Fruit fly (Drosophila melanogaster) whole organism, embryonic: ENCODE measurements around the gene Sfxn2.

ENCODE experiments used
- Abd-B ChIP-seq: fragments of 200-800 bp; sonication (Bioruptor generic); optimal IDR thresholded peaks from 2 replicates; lab custom pipeline; 2018; ENCODE audit warnings: missing biosample characterization, mild to moderate bottlenecking, missing genetic modification characterization, moderate library complexity
- Aef1 ChIP-seq: fragments of 200-800 bp; sonication (Bioruptor generic); IDR thresholded peaks from 3 replicates; pipeline ENCODE4 v1.3.6; 2022; ENCODE audit warnings: missing biosample characterization, missing genetic modification characterization
- CG10321 ChIP-seq: fragments of 200-800 bp; sonication (Bioruptor generic); IDR thresholded peaks from 2 replicates; pipeline ENCODE4 v1.3.6; 2022; ENCODE audit warnings: missing biosample characterization, missing genetic modification characterization
- CG10462 ChIP-seq: fragments of 200-800 bp; sonication (Bioruptor generic); optimal IDR thresholded peaks from 2 replicates; lab custom pipeline; 2016; ENCODE audit warnings: missing biosample characterization, missing genetic modification characterization
- CG10979 ChIP-seq: fragments of 200-800 bp; sonication (Bioruptor generic); optimal IDR thresholded peaks from 2 replicates; lab custom pipeline; 2018; ENCODE audit warnings: missing biosample characterization, mild to moderate bottlenecking, missing genetic modification characterization, moderate library complexity
- CG11456 ChIP-seq: fragments of 200-800 bp; sonication (Bioruptor generic); IDR thresholded peaks from 3 replicates; pipeline ENCODE4 v1.3.6; 2022; ENCODE audit warnings: missing biosample characterization, missing genetic modification characterization
- CG12744 ChIP-seq: fragments of 200-800 bp; sonication (Bioruptor generic); optimal IDR thresholded peaks from 2 replicates; lab custom pipeline; 2016; ENCODE audit warnings: missing biosample characterization, missing genetic modification characterization
- CG12769 ChIP-seq: fragments of 200-800 bp; sonication (Bioruptor generic); optimal IDR thresholded peaks from 2 replicates; lab custom pipeline; 2019; ENCODE audit warnings: missing biosample characterization, mild to moderate bottlenecking, missing genetic modification characterization, moderate library complexity
- CG13894 ChIP-seq: fragments of 200-800 bp; sonication (Bioruptor generic); optimal IDR thresholded peaks from 3 replicates; lab custom pipeline; 2018; ENCODE audit warnings: missing biosample characterization, mild to moderate bottlenecking, missing genetic modification characterization, moderate library complexity
- CG14667 ChIP-seq: fragments of 200-800 bp; sonication (Bioruptor generic); IDR thresholded peaks from 2 replicates; pipeline ENCODE4 v1.3.6; 2022; ENCODE audit warnings: missing biosample characterization, missing genetic modification characterization
- CG15011 ChIP-seq: fragments of 200-800 bp; sonication (Bioruptor generic); optimal IDR thresholded peaks from 3 replicates; lab custom pipeline; 2018; ENCODE audit warnings: missing biosample characterization, mild to moderate bottlenecking, missing genetic modification characterization
- CG2199 ChIP-seq: fragments of 200-800 bp; sonication (Bioruptor generic); IDR thresholded peaks from 3 replicates; pipeline ENCODE4 v1.3.6; 2022; ENCODE audit warnings: missing biosample characterization, missing genetic modification characterization
- CG42726 ChIP-seq: fragments of 200-800 bp; sonication (Bioruptor generic); IDR thresholded peaks from 2 replicates; pipeline ENCODE4 v1.3.6; 2022; ENCODE audit warnings: missing biosample characterization, missing genetic modification characterization; ENCODE audit not compliant: partially characterized antibody
- CG7839 ChIP-seq: fragments of 200-800 bp; sonication (Bioruptor generic); optimal IDR thresholded peaks from 3 replicates; lab custom pipeline; 2018; ENCODE audit warnings: missing biosample characterization, mild to moderate bottlenecking, missing genetic modification characterization, moderate library complexity
- CG9932 ChIP-seq: fragments of 200-800 bp; sonication (Bioruptor generic); IDR thresholded peaks from 2 replicates; pipeline ENCODE4 v1.3.6; 2022; ENCODE audit warnings: missing biosample characterization, missing genetic modification characterization
- Dip3 ChIP-seq: fragments of 200-800 bp; sonication (Bioruptor generic); optimal IDR thresholded peaks from 3 replicates; lab custom pipeline; 2016; ENCODE audit warnings: missing biosample characterization, missing genetic modification characterization
- Hr51 ChIP-seq, 2 experiments: fragments of 200-800 bp; sonication (Bioruptor generic); optimal IDR thresholded peaks; 2 replicates in 1 of 2; 3 replicates in 1 of 2; lab custom pipeline; 2016 to 2018; ENCODE audit warnings: missing biosample characterization in 2 of 2, missing genetic modification characterization in 2 of 2, mild to moderate bottlenecking in 1 of 2, moderate library complexity in 1 of 2
- Hr78 ChIP-seq, 2 experiments: fragments of 200-800 bp in 1 of 2; fragments of >200 bp in 1 of 2; sonication (Bioruptor generic) in 1 of 2; optimal IDR thresholded peaks; 2 replicates each; lab custom pipeline; 2017 to 2019; ENCODE audit warnings: missing biosample characterization in 2 of 2, missing genetic modification characterization in 2 of 2, mild to moderate bottlenecking in 1 of 2, moderate library complexity in 1 of 2
- Jarid2 ChIP-seq: fragments of 200-800 bp; sonication (Bioruptor generic); optimal IDR thresholded peaks from 3 replicates; lab custom pipeline; 2017; ENCODE audit warnings: mild to moderate bottlenecking, missing biosample characterization, missing genetic modification reagents, missing genetic modification characterization
- Lhr ChIP-seq: fragments of 200-800 bp; sonication (Bioruptor generic); optimal IDR thresholded peaks from 3 replicates; lab custom pipeline; 2017; ENCODE audit warnings: mild to moderate bottlenecking, missing biosample characterization, missing genetic modification reagents, missing genetic modification characterization
- Meics ChIP-seq: fragments of 200-800 bp; sonication (Bioruptor generic); optimal IDR thresholded peaks from 2 replicates; lab custom pipeline; 2017; ENCODE audit warnings: missing biosample characterization, mild to moderate bottlenecking, missing genetic modification characterization
- Nf-YA ChIP-seq: fragments of 200-800 bp; sonication (Bioruptor generic); IDR thresholded peaks from 2 replicates; pipeline ENCODE4 v1.3.6; 2022; ENCODE audit warnings: missing biosample characterization, missing genetic modification characterization
- Oli ChIP-seq: fragments of 200-800 bp; sonication (Bioruptor generic); optimal IDR thresholded peaks from 2 replicates; lab custom pipeline; 2018; ENCODE audit warnings: missing biosample characterization, mild to moderate bottlenecking, missing genetic modification characterization, moderate library complexity
- Sox102F ChIP-seq: fragments of 200-800 bp; sonication (Bioruptor generic); optimal IDR thresholded peaks from 2 replicates; lab custom pipeline; 2018; ENCODE audit warnings: missing biosample characterization, mild to moderate bottlenecking, missing genetic modification characterization, moderate library complexity
- Xbp1 ChIP-seq: fragments of 200-800 bp; sonication (Bioruptor generic); optimal IDR thresholded peaks from 3 replicates; lab custom pipeline; 2016; ENCODE audit warnings: missing biosample characterization, mild to moderate bottlenecking, missing genetic modification characterization
- YL-1 ChIP-seq: fragments of 200-800 bp; sonication (Bioruptor generic); optimal IDR thresholded peaks from 3 replicates; lab custom pipeline; 2017; ENCODE audit warnings: missing biosample characterization, mild to moderate bottlenecking, missing genetic modification characterization
- abd-A ChIP-seq: fragments of 200-800 bp; sonication (Bioruptor generic); optimal IDR thresholded peaks from 3 replicates; lab custom pipeline; 2019; ENCODE audit warnings: missing biosample characterization, mild to moderate bottlenecking, missing genetic modification characterization, moderate library complexity
- ap ChIP-seq: fragments of 200-800 bp; sonication (Bioruptor generic); IDR thresholded peaks from 2 replicates; pipeline ENCODE4 v1.3.6; 2022; ENCODE audit warnings: missing biosample characterization, missing genetic modification characterization
- ara ChIP-seq: fragments of 200-800 bp; sonication (Bioruptor generic); IDR thresholded peaks from 2 replicates; pipeline ENCODE4 v1.3.6; 2022; ENCODE audit warnings: missing biosample characterization, missing genetic modification characterization
- cg ChIP-seq: fragments of 200-800 bp; sonication (Bioruptor generic); optimal IDR thresholded peaks from 3 replicates; lab custom pipeline; 2019; ENCODE audit warnings: missing biosample characterization, mild to moderate bottlenecking, missing genetic modification characterization, moderate library complexity
- chif ChIP-seq, 2 experiments: fragments of 200-800 bp; sonication (Bioruptor generic); optimal IDR thresholded peaks; 3 replicates each; lab custom pipeline; 2016; ENCODE audit warnings: missing biosample characterization in 2 of 2, missing genetic modification characterization in 2 of 2
- crc ChIP-seq: fragments of 200-800 bp; sonication (Bioruptor generic); optimal IDR thresholded peaks from 2 replicates; lab custom pipeline; 2016; ENCODE audit warnings: missing biosample characterization, missing genetic modification characterization
- eve ChIP-seq, 2 experiments: fragments of >200 bp; optimal IDR thresholded peaks; 2 replicates each; lab custom pipeline; 2017; ENCODE audit warnings: missing biosample characterization in 2 of 2, missing genetic modification characterization in 2 of 2
- exex ChIP-seq: fragments of 200-800 bp; sonication (Bioruptor generic); optimal IDR thresholded peaks from 4 replicates; lab custom pipeline; 2018; ENCODE audit warnings: missing biosample characterization, mild to moderate bottlenecking, missing genetic modification characterization, moderate library complexity
- grn ChIP-seq: fragments of 200-800 bp; sonication (Bioruptor generic); optimal IDR thresholded peaks from 3 replicates; lab custom pipeline; 2017; ENCODE audit warnings: missing biosample characterization, missing genetic modification characterization
- jing ChIP-seq: fragments of 200-800 bp; sonication (Bioruptor generic); optimal IDR thresholded peaks from 2 replicates; lab custom pipeline; 2018; ENCODE audit warnings: missing biosample characterization, mild to moderate bottlenecking, missing genetic modification characterization
- kni ChIP-seq: fragments of 200-800 bp; sonication (Bioruptor generic); optimal IDR thresholded peaks from 3 replicates; lab custom pipeline; 2017; ENCODE audit warnings: mild to moderate bottlenecking, missing biosample characterization, missing genetic modification reagents, missing genetic modification characterization
- lmd ChIP-seq: fragments of 200-800 bp; sonication (Bioruptor generic); IDR thresholded peaks from 2 replicates; pipeline ENCODE4 v1.3.6; 2022; ENCODE audit warnings: missing biosample characterization, missing genetic modification characterization
- nerfin-1 ChIP-seq: fragments of 200-800 bp; sonication (Bioruptor generic); optimal IDR thresholded peaks from 3 replicates; lab custom pipeline; 2019; ENCODE audit warnings: missing biosample characterization, mild to moderate bottlenecking, missing genetic modification characterization, moderate library complexity
- oc ChIP-seq: fragments of 200-800 bp; sonication (Bioruptor generic); optimal IDR thresholded peaks from 2 replicates; lab custom pipeline; 2018; ENCODE audit warnings: missing biosample characterization, mild to moderate bottlenecking, missing genetic modification characterization, moderate library complexity
- org-1 ChIP-seq: fragments of 200-800 bp; sonication (Bioruptor generic); optimal IDR thresholded peaks from 2 replicates; lab custom pipeline; 2017; ENCODE audit warnings: missing biosample characterization, missing genetic modification characterization
- pzg ChIP-seq: fragments of 200-800 bp; sonication (Bioruptor generic); optimal IDR thresholded peaks from 3 replicates; lab custom pipeline; 2018; ENCODE audit warnings: missing biosample characterization, mild to moderate bottlenecking, missing genetic modification characterization, moderate library complexity
- sd ChIP-seq: fragments of 200-800 bp; sonication (Bioruptor generic); optimal IDR thresholded peaks from 3 replicates; lab custom pipeline; 2018; ENCODE audit warnings: missing biosample characterization, mild to moderate bottlenecking, missing genetic modification characterization, moderate library complexity
- sens ChIP-seq: fragments of 200-800 bp; sonication (Bioruptor generic); peaks from one replicate; lab custom pipeline; 2016; ENCODE audit warnings: missing biosample characterization, missing genetic modification characterization
- so ChIP-seq: fragments of 200-800 bp; sonication (Bioruptor generic); IDR thresholded peaks from 3 replicates; pipeline ENCODE4 v1.3.6; 2022; ENCODE audit warnings: missing biosample characterization, missing genetic modification characterization
- sr ChIP-seq: fragments of 200-800 bp; sonication (Bioruptor generic); IDR thresholded peaks from 3 replicates; pipeline ENCODE4 v1.3.6; 2022; ENCODE audit warnings: missing biosample characterization, missing genetic modification characterization
- wor ChIP-seq: fragments of 200-800 bp; sonication (Bioruptor generic); IDR thresholded peaks from 2 replicates; pipeline ENCODE4 v1.3.6; 2022; ENCODE audit warnings: missing biosample characterization, missing genetic modification characterization
- z ChIP-seq: fragments of 200-800 bp; sonication (Bioruptor generic); IDR thresholded peaks from 3 replicates; pipeline ENCODE4 v1.3.6; 2022; ENCODE audit warnings: missing biosample characterization, missing genetic modification characterization

The Sfxn2 gene

dm6 chr3L:19048761-19049160 lies 14.2 kb upstream of the Sfxn2 start:
- TF ChIP-seq Dip3 (GFP tag; lab: Kevin White, UChicago) (no peak), exex (tag; lab: Kevin White, UChicago) (no peak), grn (GFP tag; lab: Kevin White, UChicago) (peak; percentile 56), CG10979 (tag; lab: Kevin White, UChicago) (no peak), Hr78 (GFP tag; optimal IDR thresholded peaks at IDR 0.05; lab: Kevin White, UChicago) (no peak), Abd-B (GFP tag; lab: Kevin White, UChicago) (peak; percentile 12), CG13894 (peak; percentile 100), CG12769 (tag; lab: Kevin White, UChicago) (peak; percentile 52), CG2199 (GFP tag; lab: Robert Waterston, UW) (no peak), sr (GFP tag; lab: Robert Waterston, UW) (0 out of 3 replicates have a peak, but pooled peaks have one; percentile 22), cg (GFP tag; lab: Kevin White, UChicago) (no peak), eve (GFP tag; optimal IDR thresholded peaks at IDR 0.05; lab: Kevin White, UChicago) (peak in 1 of 2 experiments; percentile 65), oc (tag; lab: Kevin White, UChicago) (peak; percentile 68), CG10462 (GFP tag; lab: Kevin White, UChicago) (no peak), Lhr (GFP tag; lab: Kevin White, UChicago) (no peak), abd-A (tag; lab: Kevin White, UChicago) (peak; percentile 63), CG12744 (GFP tag; lab: Kevin White, UChicago) (no peak), org-1 (GFP tag; lab: Kevin White, UChicago) (no peak), jing (GFP tag; lab: Kevin White, UChicago) (no peak), Sox102F (GFP tag; lab: Kevin White, UChicago) (no peak), lmd (GFP tag; lab: Robert Waterston, UW) (no peak), CG42726 (GFP tag; lab: Robert Waterston, UW) (no peak), sd (tag; lab: Kevin White, UChicago) (peak; percentile 42), CG10321 (no peak), ap (no peak)

- TF ChIP-seq CG15011, result no peak
- no peak for TF ChIP-seq Aef1 (GFP tag; lab: Robert Waterston, UW)
- no peak for TF ChIP-seq crc (GFP tag; lab: Kevin White, UChicago)
- TF ChIP-seq pzg (GFP tag; lab: Kevin White, UChicago), result no peak
- no peak for TF ChIP-seq nerfin-1 (tag; lab: Kevin White, UChicago)
- peak; percentile 86 for TF ChIP-seq grn (GFP tag; lab: Kevin White, UChicago)
- TF ChIP-seq z (GFP tag; lab: Robert Waterston, UW), result peak; percentile 86
- peak; percentile 56 for TF ChIP-seq sens (GFP tag; lab: Kevin White, UChicago)
- no peak for TF ChIP-seq CG14667 (GFP tag; lab: Robert Waterston, UW)
- TF ChIP-seq cg (GFP tag; lab: Kevin White, UChicago), result peak; percentile 17
- TF ChIP-seq Xbp1 (GFP tag; lab: Kevin White, UChicago), result no peak
- no peak for TF ChIP-seq Oli
- no peak for TF ChIP-seq CG7839 (tag; lab: Kevin White, UChicago)
- no peak for TF ChIP-seq Meics (GFP tag; lab: Kevin White, UChicago)
- TF ChIP-seq CG11456 (GFP tag; lab: Robert Waterston, UW), result no peak
- no peak for TF ChIP-seq jing (GFP tag; lab: Kevin White, UChicago)
- TF ChIP-seq Hr51 (GFP tag; optimal IDR thresholded peaks at IDR 0.05; lab: Kevin White, UChicago), result no peak
- TF ChIP-seq chif (GFP tag; optimal IDR thresholded peaks at IDR 0.05; lab: Kevin White, UChicago), result no peak
- TF ChIP-seq wor, result no peak
- TF ChIP-seq ara (GFP tag; lab: Robert Waterston, UW), result no peak
- no peak for TF ChIP-seq Nf-YA (GFP tag; lab: Robert Waterston, UW)
- 0 out of 3 replicates have a peak, but pooled peaks have one; percentile 20 for TF ChIP-seq so (GFP tag; lab: Robert Waterston, UW)
- TF ChIP-seq kni (GFP tag; lab: Kevin White, UChicago), result peak; percentile 5
- TF ChIP-seq YL-1 (GFP tag; lab: Kevin White, UChicago), result no peak
- TF ChIP-seq CG9932 (GFP tag; lab: Robert Waterston, UW), result no peak
- no peak for TF ChIP-seq Jarid2
Observed at dm6 chr3L:19049669-19050510, 13.1 kb upstream of the Sfxn2 start.
